Fruit fly (Drosophila melanogaster) S2 (cell line): Measurements from ENCODE around the gene CG1231.
A peak's percentile ranks its signal among the peaks of the same experiment; 100 is the strongest.

Source experiments
- CG8478 ChIP-seq: fragments of >200 bp; optimal IDR thresholded peaks from 2 replicates; lab custom pipeline; 2018
- CTCF ChIP-seq, 2 experiments: fragments of >200 bp; optimal IDR thresholded peaks; 2 replicates each; lab custom pipeline; 2018

Gene CG1231

DNA sequence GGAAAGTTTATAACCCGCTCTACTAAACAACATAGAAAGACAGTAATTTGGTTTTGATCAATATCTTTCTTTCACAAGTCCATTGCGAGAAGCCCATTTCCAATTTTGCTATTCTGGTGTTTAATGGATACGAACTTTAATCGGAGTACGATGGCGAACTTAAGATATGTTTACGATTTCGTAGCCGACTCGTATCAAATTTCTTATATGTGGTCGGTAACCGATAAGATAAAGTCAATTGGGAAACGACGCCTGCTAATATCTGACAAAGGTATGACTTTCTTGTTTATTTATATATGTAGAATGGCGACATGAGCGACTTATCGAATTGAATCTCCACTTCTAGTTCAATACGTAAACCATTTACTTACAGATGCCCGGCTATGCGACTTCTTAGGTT is 18.1 kb upstream of the CG1231 start:
- TF ChIP-seq CTCF (optimal IDR thresholded peaks at IDR 0.05; lab: Kevin White, UChicago): no peak
- no peak for TF ChIP-seq CG8478 (lab: Kevin White, UChicago)

DNA sequence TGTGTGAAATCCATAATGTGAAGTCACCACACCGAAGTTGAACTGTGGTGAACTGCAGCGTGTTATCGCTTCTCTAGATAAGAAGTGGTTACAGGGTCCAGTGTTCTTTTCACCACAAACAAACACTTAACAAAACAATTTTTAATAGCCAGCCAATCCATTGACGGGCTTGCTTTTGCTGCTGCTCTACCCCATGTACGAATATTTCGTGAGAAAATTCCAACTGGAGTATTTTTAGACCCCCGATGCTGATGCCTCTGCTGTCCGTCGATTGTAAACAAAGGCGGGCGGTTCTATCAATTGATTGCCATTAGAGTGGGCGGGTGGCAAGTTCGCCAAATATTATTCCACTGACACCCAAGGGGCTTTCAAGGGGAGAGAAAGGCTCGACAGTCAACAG is 17.1 kb upstream of the CG1231 start:
- TF ChIP-seq CTCF (optimal IDR thresholded peaks at IDR 0.05; lab: Kevin White, UChicago) (no peak), CG8478 (lab: Kevin White, UChicago) (no peak)

DNA sequence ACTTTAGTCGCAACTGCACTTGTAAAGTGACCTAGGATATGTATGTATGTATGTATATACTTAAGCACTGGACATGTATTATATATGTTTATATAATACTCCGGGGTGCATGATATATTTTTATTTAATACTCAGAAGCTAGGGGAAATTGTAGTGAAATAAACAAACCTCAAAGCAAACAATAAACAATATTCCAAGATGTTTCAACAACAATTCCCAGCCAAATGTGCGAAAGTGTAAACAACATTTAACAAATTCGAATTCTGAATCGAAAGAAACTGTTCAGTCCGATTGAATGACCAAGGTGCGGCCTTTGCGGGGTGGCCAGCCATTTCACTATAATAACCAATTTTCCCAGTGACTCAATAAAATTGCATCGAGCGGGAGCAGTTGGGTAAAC is 16.1 kb upstream of the CG1231 start:
- TF ChIP-seq CTCF (optimal IDR thresholded peaks at IDR 0.05; lab: Kevin White, UChicago) (no peak), CG8478 (lab: Kevin White, UChicago) (no peak)

DNA sequence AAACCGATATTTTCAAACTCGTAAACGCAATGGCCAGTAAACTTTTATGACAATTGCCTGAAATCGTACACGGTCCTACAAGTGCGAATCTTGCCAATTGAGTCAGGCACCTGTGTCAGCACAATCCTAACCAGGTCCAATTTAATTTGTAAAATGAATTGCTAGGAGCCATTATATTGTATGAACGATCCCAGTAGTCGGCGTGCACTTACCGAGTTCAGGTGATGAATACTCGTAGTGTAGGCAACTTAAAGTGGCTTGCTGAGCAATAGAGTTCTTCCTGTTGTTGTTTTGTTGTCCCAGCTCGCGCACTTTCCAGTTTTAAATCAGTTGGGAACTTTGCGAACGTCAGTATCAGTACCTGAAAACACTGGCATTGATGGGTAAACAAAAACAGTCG is 15.7 kb upstream of the CG1231 start:
- TF ChIP-seq CG8478 (lab: Kevin White, UChicago) (no peak), CTCF (optimal IDR thresholded peaks at IDR 0.05; lab: Kevin White, UChicago) (no peak)

DNA sequence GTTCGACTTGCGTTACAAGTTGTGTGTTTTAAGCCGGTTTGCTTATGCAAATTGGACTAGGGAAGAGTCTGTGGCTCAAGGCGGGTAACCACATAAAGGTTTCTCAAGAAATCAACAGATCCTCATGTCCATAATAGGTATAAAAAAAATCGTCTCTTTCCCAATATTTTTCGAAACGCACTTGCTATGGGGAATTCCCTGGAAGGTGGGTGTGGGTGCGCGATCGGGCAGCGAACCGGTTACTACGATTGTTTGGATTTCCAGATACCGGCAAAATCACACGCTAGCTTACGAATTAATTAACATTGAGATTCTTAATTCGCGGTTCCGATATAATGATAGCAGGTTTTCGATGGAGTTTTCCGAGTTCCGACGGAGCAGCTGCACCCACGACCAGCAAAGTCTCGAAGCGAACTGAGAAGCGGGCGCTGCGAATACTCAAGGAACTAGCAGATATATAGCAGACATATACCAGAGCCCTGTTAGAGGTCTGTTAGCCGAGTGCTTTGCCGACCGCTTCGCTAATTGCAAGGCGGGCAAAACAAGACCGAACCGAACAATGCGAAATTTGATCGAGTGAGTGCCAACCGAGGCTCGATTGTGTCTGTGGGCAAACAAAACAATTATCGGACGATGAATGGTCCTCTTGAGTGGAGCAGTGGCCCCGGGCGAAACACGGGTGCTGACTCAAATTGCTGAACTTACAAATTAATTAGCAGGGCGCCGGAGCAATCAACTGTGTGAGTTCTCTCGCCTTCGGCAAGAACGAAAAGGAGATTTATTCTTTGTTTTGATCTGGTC is 15.0 kb upstream of the CG1231 start:
- no peak for TF ChIP-seq CTCF (optimal IDR thresholded peaks at IDR 0.05; lab: Kevin White, UChicago)
- TF ChIP-seq CG8478 (lab: Kevin White, UChicago): no peak

DNA sequence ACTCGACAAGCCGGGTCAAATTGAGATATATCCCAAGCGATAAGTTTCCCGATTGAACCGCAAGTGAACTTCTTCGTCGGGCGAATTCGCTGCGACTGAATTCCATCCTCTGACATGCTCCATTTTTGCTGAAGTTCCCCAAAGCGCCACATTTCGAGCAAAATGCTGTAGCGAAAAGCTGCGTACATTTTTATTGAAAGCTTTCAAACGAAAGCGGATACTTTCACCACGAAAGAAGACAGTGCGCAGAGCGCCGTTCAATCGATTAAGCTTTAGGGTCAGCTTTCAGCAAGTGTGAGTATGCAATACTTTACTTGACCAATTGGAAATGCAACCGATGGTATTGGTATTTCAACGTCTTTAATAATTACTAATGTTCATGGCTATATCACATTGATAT is 13.4 kb upstream of the CG1231 start, which contains the start of gene mthl10:
mthl10 (minus strand) TSS at position 77 of the 400 bp plus-strand sequence.
- peak; percentile 31 to 51 for TF ChIP-seq CTCF (optimal IDR thresholded peaks at IDR 0.05; lab: Kevin White, UChicago)
- no peak for TF ChIP-seq CG8478 (lab: Kevin White, UChicago)

DNA sequence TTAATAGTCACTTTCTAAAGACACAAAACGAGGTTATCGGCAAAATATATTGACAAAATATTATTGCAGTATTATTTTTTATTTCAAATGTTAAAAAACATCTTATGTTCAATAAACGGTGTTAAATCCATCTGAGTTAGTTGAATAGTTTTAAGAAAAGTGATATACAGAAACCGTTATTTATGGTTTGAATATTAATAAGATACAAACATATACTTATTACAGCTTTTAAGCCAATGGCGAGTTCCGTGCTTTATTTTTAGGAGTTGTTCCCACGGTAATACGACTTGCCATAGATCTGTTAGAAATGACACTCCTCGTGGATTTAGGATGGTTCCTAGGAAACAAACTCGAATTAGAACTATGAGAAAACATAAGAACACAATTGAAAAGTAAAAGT is 12.9 kb upstream of the CG1231 start:
- TF ChIP-seq CTCF (optimal IDR thresholded peaks at IDR 0.05; lab: Kevin White, UChicago) (no peak), CG8478 (lab: Kevin White, UChicago) (no peak)

DNA sequence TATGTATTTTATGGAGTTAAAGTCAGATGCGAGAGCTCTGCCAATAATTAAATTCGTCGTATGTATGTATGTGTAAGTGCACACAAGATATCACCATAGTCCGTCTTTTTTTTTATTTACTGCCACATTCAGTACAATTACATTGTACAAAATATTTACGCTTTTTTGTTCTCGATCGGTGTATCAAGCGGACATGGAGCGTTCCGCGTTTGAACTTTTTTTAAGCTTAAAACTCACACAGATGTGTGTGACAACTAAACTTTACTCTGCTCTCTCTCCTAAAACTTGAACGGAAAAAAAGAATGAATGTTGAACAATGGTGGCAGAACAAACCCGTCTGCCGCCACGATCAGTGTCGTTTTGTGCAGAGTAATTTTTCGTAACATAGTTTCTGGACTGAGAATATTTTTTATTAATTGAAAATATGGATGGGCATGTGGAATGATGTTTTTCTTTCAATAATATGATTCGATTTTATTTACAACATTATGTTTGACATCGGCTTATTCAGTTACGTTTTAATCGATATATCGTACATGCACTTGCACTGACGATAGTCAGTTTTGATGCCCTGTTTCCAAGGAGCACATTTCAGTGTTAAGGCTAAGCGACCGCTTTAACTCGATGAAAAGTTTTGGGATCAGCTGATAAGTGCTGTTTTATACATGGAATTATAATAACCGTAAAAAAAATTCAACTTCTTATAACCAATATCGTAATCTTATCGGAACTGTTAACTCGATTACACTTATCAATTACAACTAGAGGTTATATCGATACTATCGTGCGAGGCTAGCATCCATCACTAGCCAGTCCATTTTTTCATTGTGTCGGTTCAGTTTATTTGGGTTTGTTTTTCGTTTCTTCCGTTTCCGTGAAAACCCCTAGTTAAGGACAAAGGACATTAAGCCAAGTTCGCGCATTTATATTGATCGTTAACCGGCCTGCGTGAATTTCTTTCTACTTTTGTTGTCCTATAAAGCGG is 9.3 kb upstream of the CG1231 start, which contains the start of gene mth:
mth (minus strand) TSS at position 302 of the 985 bp plus-strand sequence.
- TF ChIP-seq CG8478 (lab: Kevin White, UChicago) (no peak), CTCF (optimal IDR thresholded peaks at IDR 0.05; lab: Kevin White, UChicago) (peak in 1 of 2 experiments; percentile 5)

DNA sequence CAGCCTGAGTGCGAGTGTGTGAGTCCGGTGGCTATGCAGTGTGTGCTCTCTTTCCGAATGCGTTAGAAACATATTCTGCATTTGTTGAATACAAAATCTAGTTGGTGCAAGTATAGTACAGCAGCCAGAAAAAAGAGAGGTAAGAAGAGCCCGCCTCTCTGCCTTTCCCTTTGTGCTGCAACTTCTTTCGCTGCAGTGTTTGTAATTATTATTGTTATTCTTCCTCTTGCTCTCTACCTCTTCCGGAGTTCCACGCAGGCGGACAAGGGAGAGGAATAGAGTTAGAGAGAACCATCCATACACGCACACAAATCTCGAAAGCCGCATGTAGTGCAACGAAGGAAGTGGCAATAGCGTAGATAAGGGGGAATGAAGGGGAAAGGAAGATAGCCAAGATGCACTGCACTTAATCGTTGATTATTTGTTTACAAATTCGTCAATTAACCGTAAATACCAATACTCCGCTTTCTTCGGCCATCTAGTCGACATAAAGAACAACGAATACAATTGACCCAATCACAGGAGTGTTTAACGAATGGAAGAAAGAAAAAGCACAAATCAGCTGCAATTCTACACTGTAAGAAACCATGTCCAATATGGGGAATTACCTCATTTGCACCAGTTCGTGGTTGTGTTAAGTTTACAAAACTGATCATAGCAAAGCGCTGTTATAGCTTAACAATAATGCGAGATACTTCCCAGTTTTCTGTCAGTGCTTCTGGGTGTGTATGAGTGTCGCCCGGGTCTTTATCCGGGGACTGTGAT is 8.4 kb upstream of the CG1231 start:
- TF ChIP-seq CG8478 (lab: Kevin White, UChicago) (no peak), CTCF (optimal IDR thresholded peaks at IDR 0.05; lab: Kevin White, UChicago) (no peak)

DNA sequence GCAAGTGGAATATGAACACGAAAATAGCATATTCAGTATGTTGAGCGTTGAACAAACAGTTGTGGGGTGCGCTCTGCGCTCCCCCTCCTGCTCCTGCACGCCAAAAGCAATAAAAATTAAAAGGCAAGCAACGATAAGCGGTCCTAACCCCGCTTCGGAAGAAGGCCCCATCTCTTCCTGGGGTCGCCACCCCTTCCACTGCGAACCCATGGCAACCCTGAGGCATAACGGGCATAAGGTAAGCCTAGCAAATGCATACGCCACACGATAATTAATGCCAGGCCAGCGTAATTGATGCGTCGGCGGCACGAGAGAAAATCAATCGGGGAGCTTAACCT is 7.8 kb upstream of the CG1231 start:
- TF ChIP-seq CG8478 (lab: Kevin White, UChicago) (no peak), CTCF (optimal IDR thresholded peaks at IDR 0.05; lab: Kevin White, UChicago) (no peak)

DNA sequence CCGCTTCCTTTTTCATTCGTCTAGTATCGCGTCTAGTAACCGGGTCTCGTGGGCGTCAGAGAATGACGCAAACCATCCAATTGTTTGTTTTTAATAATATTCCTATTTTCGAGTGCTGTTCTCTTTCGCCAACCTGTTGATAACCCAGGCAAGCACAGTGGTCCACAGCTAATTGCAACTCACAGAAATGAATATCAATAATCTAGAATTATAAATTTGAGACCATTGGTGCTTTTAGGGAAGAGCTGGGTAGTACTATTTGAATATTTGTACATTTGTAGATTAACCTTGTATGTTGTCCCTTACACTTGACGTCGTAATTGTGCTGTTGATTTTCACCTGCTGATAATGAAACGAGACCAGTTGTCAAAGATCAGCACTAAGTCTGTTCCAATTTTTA is 6.5 kb upstream of the CG1231 start:
- TF ChIP-seq CG8478 (lab: Kevin White, UChicago): no peak
- TF ChIP-seq CTCF (optimal IDR thresholded peaks at IDR 0.05; lab: Kevin White, UChicago): no peak

DNA sequence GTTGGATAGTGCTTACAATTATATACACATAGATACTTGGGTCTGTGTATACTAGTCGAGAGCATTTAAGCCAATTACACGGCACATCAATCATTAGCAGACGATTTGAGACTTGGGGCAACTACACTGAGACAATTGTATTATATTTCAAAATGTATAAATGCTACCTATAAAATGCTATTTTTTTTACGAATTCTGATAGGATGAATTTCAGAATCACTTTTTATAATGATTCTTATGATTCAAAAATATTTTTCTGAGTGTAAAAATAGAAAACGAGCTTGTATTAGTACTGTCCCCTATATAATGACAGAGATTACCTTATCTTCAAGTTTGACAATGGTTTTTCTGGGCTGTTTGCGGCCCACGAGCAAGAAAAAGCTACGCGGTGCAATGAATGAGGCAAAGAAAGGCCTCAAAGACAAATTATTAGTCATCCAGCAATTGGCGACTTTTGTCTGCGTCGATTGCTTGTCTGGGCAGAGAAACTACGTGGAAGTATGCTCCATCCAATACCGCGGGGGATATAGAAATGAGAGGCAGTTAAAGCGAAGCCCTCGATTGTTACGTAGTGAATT is 5.5 kb upstream of the CG1231 start:
- TF ChIP-seq CTCF (optimal IDR thresholded peaks at IDR 0.05; lab: Kevin White, UChicago) (no peak), CG8478 (lab: Kevin White, UChicago) (no peak)

DNA sequence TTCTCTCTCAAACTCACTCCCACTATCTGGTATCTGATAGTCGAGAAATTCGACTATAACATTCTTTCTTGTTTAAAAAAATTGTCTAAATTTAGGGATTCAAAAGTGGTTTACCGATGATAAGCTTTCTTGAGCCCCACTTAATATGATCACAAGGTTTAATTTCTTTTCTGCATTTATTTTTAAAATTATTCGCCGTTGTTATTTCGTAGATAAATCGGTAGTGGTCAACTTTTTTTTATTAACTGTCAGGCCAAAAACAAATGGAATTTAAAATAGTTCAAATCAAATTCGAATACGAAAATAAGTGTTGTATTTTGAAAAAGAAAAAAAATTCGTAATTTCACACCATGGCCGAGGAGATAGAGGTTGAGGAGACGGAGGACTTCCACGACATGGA is 1.5 kb downstream of the CG1231 start, which contains the start of gene Roc1b:
Roc1b (plus strand) TSS at position 301 of the 400 bp plus-strand sequence.
- TF ChIP-seq CG8478 (lab: Kevin White, UChicago) (no peak), CTCF (optimal IDR thresholded peaks at IDR 0.05; lab: Kevin White, UChicago) (no peak)

DNA sequence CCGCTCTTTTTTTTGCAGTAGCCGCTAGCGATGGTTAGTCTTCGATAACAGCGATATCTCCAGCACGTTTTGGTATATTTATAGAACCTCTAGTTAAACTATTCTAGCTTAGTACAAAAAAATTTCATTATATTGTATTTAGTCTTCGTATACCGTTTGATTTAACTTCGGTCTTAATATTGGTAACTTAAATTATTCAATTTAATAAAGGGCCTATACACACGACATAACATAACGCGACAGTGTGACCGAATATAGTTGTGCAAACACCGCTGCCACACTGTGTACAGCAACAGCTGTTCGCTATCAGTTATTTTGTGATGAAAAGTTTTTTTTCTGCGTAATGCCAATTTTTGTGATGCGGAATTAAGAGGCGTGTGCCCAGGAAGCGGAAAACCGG is 5.0 kb downstream of the CG1231 start, which contains the start of the genes Cdc5 and CG1233:
Cdc5 (minus strand) TSS at position 183 of the 400 bp plus-strand sequence.
CG1233 (plus strand) TSS at position 272 of the 400 bp plus-strand sequence.
- no peak for TF ChIP-seq CG8478 (lab: Kevin White, UChicago)
- TF ChIP-seq CTCF (optimal IDR thresholded peaks at IDR 0.05; lab: Kevin White, UChicago): no peak
